Worm (Caenorhabditis elegans) whole organism, late embryonic: ENCODE data around the gene F46F5.15.

ENCODE experiments used
- T23F11.4 ChIP-seq: fragments of 200-800 bp; sonication (Bioruptor generic); optimal IDR thresholded peaks from 2 replicates; lab custom pipeline; 2018; ENCODE audit warnings: mild to moderate bottlenecking, missing genetic modification characterization, missing compliant biosample characterization
- Y22D7AL.16 ChIP-seq: sonication (generic microtip); optimal IDR thresholded peaks from 2 replicates; lab custom pipeline; 2016; ENCODE audit warnings: missing genetic modification characterization, missing compliant biosample characterization
- ama-1 ChIP-seq: fragments of 150-350 bp; optimal IDR thresholded peaks from 2 replicates; lab custom pipeline; 2014
- ceh-18 ChIP-seq: sonication (generic microtip); optimal IDR thresholded peaks from 2 replicates; lab custom pipeline; 2016; ENCODE audit warnings: missing genetic modification characterization, missing compliant biosample characterization
- ceh-34 ChIP-seq: sonication (generic microtip); optimal IDR thresholded peaks from 2 replicates; lab custom pipeline; 2016; ENCODE audit warnings: mild to moderate bottlenecking, missing genetic modification characterization, missing compliant biosample characterization
- ceh-45 ChIP-seq: fragments of 200-800 bp; sonication (Bioruptor generic); IDR thresholded peaks from 2 replicates; pipeline ENCODE4 v1.3.6; 2022; ENCODE audit warnings: missing genetic modification reagents, missing genetic modification characterization, missing compliant biosample characterization
- ceh-48 ChIP-seq: sonication (generic microtip); optimal IDR thresholded peaks from 2 replicates; lab custom pipeline; 2016; ENCODE audit warnings: missing genetic modification characterization, inconsistent platforms, missing compliant biosample characterization
- ceh-9 ChIP-seq: sonication (generic microtip); optimal IDR thresholded peaks from 2 replicates; lab custom pipeline; 2016; ENCODE audit warnings: mild to moderate bottlenecking, missing genetic modification characterization, inconsistent platforms, missing compliant biosample characterization
- che-1 ChIP-seq: sonication (generic microtip); optimal IDR thresholded peaks from 2 replicates; lab custom pipeline; 2016; ENCODE audit warnings: mild to moderate bottlenecking, missing genetic modification characterization, missing compliant biosample characterization
- elt-2 ChIP-seq: sonication (generic microtip); optimal IDR thresholded peaks from 2 replicates; lab custom pipeline; 2016; ENCODE audit warnings: missing genetic modification reagents, missing genetic modification characterization, missing compliant biosample characterization
- elt-4 ChIP-seq: sonication (generic microtip); optimal IDR thresholded peaks from 2 replicates; lab custom pipeline; 2016; ENCODE audit warnings: missing genetic modification characterization, missing compliant biosample characterization
- eyg-1 ChIP-seq: sonication (generic microtip); optimal IDR thresholded peaks from 2 replicates; lab custom pipeline; 2016; ENCODE audit warnings: missing genotype, missing genetic modification characterization, missing compliant biosample characterization
- gmeb-2 ChIP-seq: sonication (generic microtip); optimal IDR thresholded peaks from 2 replicates; lab custom pipeline; 2016; ENCODE audit warnings: missing genetic modification characterization, inconsistent platforms, missing compliant biosample characterization
- hlh-13 ChIP-seq: fragments of 200-800 bp; sonication (Bioruptor generic); optimal IDR thresholded peaks from 2 replicates; lab custom pipeline; 2018; ENCODE audit warnings: mild to moderate bottlenecking, missing genetic modification characterization, missing compliant biosample characterization
- hlh-30 ChIP-seq: sonication (generic microtip); optimal IDR thresholded peaks from 2 replicates; lab custom pipeline; 2017; ENCODE audit warnings: antibody characterized with exemption, missing genetic modification characterization, missing compliant biosample characterization; ENCODE audit not compliant: insufficient read depth
- hlh-6 ChIP-seq: sonication (generic microtip); optimal IDR thresholded peaks from 2 replicates; lab custom pipeline; 2016; ENCODE audit warnings: missing genotype, missing genetic modification characterization, missing compliant biosample characterization
- lim-6 ChIP-seq: sonication (generic microtip); optimal IDR thresholded peaks from 2 replicates; lab custom pipeline; 2016; ENCODE audit warnings: missing genetic modification characterization, missing compliant biosample characterization
- lin-11 ChIP-seq: fragments of 200-800 bp; sonication (Bioruptor generic); optimal IDR thresholded peaks from 2 replicates; lab custom pipeline; 2018; ENCODE audit warnings: mild to moderate bottlenecking, missing genetic modification characterization, missing compliant biosample characterization
- madf-2 ChIP-seq: sonication (generic microtip); optimal IDR thresholded peaks from 2 replicates; lab custom pipeline; 2017; ENCODE audit warnings: missing genetic modification characterization, missing compliant biosample characterization
- mec-3 ChIP-seq: sonication (generic microtip); optimal IDR thresholded peaks from 2 replicates; lab custom pipeline; 2016; ENCODE audit warnings: borderline replicate concordance, missing genetic modification characterization, missing compliant biosample characterization
- nfya-1 ChIP-seq: sonication (generic microtip); optimal IDR thresholded peaks from 2 replicates; lab custom pipeline; 2017; ENCODE audit warnings: missing genetic modification characterization, mild to moderate bottlenecking, missing compliant biosample characterization, antibody characterized with exemption, moderate library complexity
- nhr-11 ChIP-seq: fragments of 150-350 bp; optimal IDR thresholded peaks from 2 replicates; lab custom pipeline; 2014; ENCODE audit warnings: missing biosample characterization, missing genetic modification characterization
- nhr-232 ChIP-seq: sonication (generic microtip); optimal IDR thresholded peaks from 2 replicates; lab custom pipeline; 2016; ENCODE audit warnings: missing genetic modification characterization, missing compliant biosample characterization
- odd-2 ChIP-seq: sonication (generic microtip); optimal IDR thresholded peaks from 2 replicates; lab custom pipeline; 2017; ENCODE audit warnings: antibody characterized with exemption, mild to moderate bottlenecking, missing genetic modification characterization, missing compliant biosample characterization
- pha-2 ChIP-seq: sonication (generic microtip); optimal IDR thresholded peaks from 2 replicates; lab custom pipeline; 2017; ENCODE audit warnings: mild to moderate bottlenecking, missing genetic modification characterization, missing compliant biosample characterization
- pha-4 ChIP-seq: fragments of 150-350 bp; optimal IDR thresholded peaks from 2 replicates; lab custom pipeline; 2018; ENCODE audit warnings: missing biosample characterization, missing genetic modification reagents, missing genetic modification characterization
- pqm-1 ChIP-seq: sonication (generic microtip); optimal IDR thresholded peaks from 2 replicates; lab custom pipeline; 2016; ENCODE audit warnings: missing genetic modification characterization, missing compliant biosample characterization
- ref-2 ChIP-seq: sonication (generic microtip); optimal IDR thresholded peaks from 2 replicates; lab custom pipeline; 2016; ENCODE audit warnings: missing genetic modification characterization, missing compliant biosample characterization
- rnt-1 ChIP-seq: sonication (generic microtip); optimal IDR thresholded peaks from 2 replicates; lab custom pipeline; 2016; ENCODE audit warnings: missing genetic modification characterization, missing compliant biosample characterization
- sdc-2 ChIP-seq: sonication (generic microtip); optimal IDR thresholded peaks from 2 replicates; lab custom pipeline; 2016; ENCODE audit warnings: missing genotype, missing genetic modification characterization, missing compliant biosample characterization
- sox-2 ChIP-seq: fragments of 200-800 bp; sonication (Bioruptor generic); IDR thresholded peaks from 2 replicates; pipeline ENCODE4 v1.3.6; 2022; ENCODE audit warnings: missing genetic modification reagents, missing genetic modification characterization, missing compliant biosample characterization
- ttx-3 ChIP-seq: sonication (generic microtip); optimal IDR thresholded peaks from 2 replicates; lab custom pipeline; 2016; ENCODE audit warnings: missing genetic modification reagents, missing genetic modification characterization, missing compliant biosample characterization
- unc-42 ChIP-seq: sonication (generic microtip); optimal IDR thresholded peaks from 2 replicates; lab custom pipeline; 2016; ENCODE audit warnings: missing genotype, missing genetic modification characterization, missing compliant biosample characterization
- unc-55 ChIP-seq: sonication (generic microtip); optimal IDR thresholded peaks from 2 replicates; lab custom pipeline; 2017; ENCODE audit warnings: missing biosample characterization, missing genetic modification reagents, missing genetic modification characterization
- unc-86 ChIP-seq: sonication (generic microtip); optimal IDR thresholded peaks from 2 replicates; lab custom pipeline; 2016; ENCODE audit warnings: missing genetic modification characterization, missing compliant biosample characterization

The F46F5.15 gene

ce11 chrII:762942-763341 lies 25.3 kb upstream of the F46F5.15 start:
- TF ChIP-seq rnt-1 = no peak
- TF ChIP-seq elt-4 (tag; lab: Kevin White, UChicago) = no peak
- peak; percentile 21 for TF ChIP-seq unc-42 (tag; lab: Kevin White, UChicago)
- peak; percentile 90 for TF ChIP-seq ceh-34 (tag; lab: Kevin White, UChicago)
- TF ChIP-seq sox-2 = no peak
- no peak for TF ChIP-seq lin-11 (tag; lab: Kevin White, UChicago)
- TF ChIP-seq ref-2 (tag; lab: Kevin White, UChicago) = no peak

- TF ChIP-seq nhr-11 (tag; lab: Kevin White, UChicago) = no peak
- no peak for TF ChIP-seq mec-3 (tag; lab: Kevin White, UChicago)
- TF ChIP-seq elt-2 = peak; percentile 66
- no peak for TF ChIP-seq hlh-6 (tag; lab: Kevin White, UChicago)
- no peak for TF ChIP-seq unc-86 (tag; lab: Kevin White, UChicago)
Observed at ce11 chrII:764385-764784, 23.9 kb upstream of the F46F5.15 start.

- TF ChIP-seq pqm-1 (tag; lab: Kevin White, UChicago) (no peak), ceh-18 (no peak), ceh-34 (tag; lab: Kevin White, UChicago) (no peak), Y22D7AL.16 (tag; lab: Kevin White, UChicago) (no peak), ama-1 (lab: Kevin White, UChicago) (no peak), madf-2 (no peak), ceh-48 (tag; lab: Kevin White, UChicago) (no peak), hlh-13 (no peak), che-1 (tag; lab: Kevin White, UChicago) (no peak), lim-6 (tag; lab: Kevin White, UChicago) (no peak), ceh-45 (GFP tag; lab: Robert Waterston, UW) (no peak), pha-2 (no peak), sdc-2 (tag; lab: Kevin White, UChicago) (no peak), T23F11.4 (GFP tag; lab: Kevin White, UChicago) (no peak), unc-86 (tag; lab: Kevin White, UChicago) (no peak)
Observed at ce11 chrII:765219-765618, 23.0 kb upstream of the F46F5.15 start, which contains the start of gene C08G5.7. TSS of gene C08G5.7 (minus strand) at chrII:765319.

- TF ChIP-seq ceh-9 (tag; lab: Kevin White, UChicago) (no peak), hlh-30 (tag; lab: Kevin White, UChicago) (no peak), odd-2 (no peak), ttx-3 (tag; lab: Kevin White, UChicago) (no peak), lin-11 (tag; lab: Kevin White, UChicago) (no peak), pha-4 (tag; lab: Kevin White, UChicago) (no peak), hlh-6 (tag; lab: Kevin White, UChicago) (no peak), gmeb-2 (tag; lab: Kevin White, UChicago) (no peak), Y22D7AL.16 (tag; lab: Kevin White, UChicago) (no peak), mec-3 (tag; lab: Kevin White, UChicago) (no peak), nfya-1 (no peak), sox-2 (no peak), nhr-232 (tag; lab: Kevin White, UChicago) (no peak)
- TF ChIP-seq, all 69 proteins: peak for 0
Observed at ce11 chrII:769250-769649, 19.0 kb upstream of the F46F5.15 start.

ce11 chrII:770253-770652 lies 18.0 kb upstream of the F46F5.15 start, which contains the start of gene C08G5.6:
TSS of gene C08G5.6 (plus strand) at chrII:770553.
- TF ChIP-seq Y22D7AL.16 (tag; lab: Kevin White, UChicago) (no peak), eyg-1 (tag; lab: Kevin White, UChicago) (no peak), hlh-6 (tag; lab: Kevin White, UChicago) (no peak), sox-2 (no peak), unc-55 (GFP tag; lab: Kevin White, UChicago) (no peak), ceh-45 (GFP tag; lab: Robert Waterston, UW) (no peak)
